Fruit fly (Drosophila melanogaster): ENCODE data around the gene CG7768.

The CG7768 gene

DNA sequence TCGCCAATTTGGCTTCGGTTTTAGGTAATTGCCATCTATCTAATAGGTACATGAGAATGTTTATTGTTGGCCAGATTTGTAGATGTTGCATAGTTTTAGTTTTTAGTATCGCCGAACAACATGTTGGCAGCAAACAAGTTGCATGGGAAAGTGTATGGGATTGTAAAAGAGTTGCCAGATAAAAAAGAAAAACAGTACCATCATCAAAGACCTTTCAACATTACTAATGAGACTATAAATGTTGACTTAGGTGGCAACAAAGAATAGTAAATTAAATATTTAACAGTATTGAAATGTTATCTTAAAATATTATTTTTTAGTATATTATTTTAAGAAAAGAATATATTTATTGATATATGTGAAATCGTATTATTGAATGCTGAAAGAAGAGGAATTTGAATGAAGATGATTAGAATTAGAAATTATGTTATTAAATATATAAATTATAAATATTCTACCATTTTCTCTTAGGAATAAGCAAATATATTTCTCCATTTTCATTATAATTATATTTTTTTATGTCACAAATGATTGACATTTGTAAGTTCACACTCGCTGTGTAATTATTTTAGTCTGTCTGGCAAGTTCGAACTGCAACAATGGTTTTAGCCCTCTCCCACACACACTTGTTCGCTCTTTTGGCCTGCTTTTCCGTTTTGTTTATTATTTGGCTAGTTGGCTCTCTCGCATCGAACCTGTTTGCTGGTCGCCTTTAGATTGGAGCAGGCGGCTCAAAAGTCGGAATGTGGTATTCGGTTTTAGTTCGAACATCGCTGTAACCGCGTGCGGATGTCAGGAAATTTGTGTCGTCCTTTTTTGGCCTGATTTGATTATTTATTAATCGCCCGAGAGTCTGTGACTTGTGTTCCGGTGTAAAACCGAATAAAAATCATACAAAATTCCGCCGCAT is 13.1 kb upstream of the CG7768 start (continued):
- 0 out of 2 replicates have a peak, but pooled peaks have one; percentile 11 for TF ChIP-seq CG14014 (GFP tag; IDR thresholded peaks at IDR 0.05)
- no peak for TF ChIP-seq exex (tag; optimal IDR thresholded peaks at IDR 0.05)
- no peak for TF ChIP-seq CG32772 (GFP tag; IDR thresholded peaks at IDR 0.05)
- no peak for TF ChIP-seq H15 (GFP tag; IDR thresholded peaks at IDR 0.05)
- no peak for TF ChIP-seq CG1602 (GFP tag; optimal IDR thresholded peaks at IDR 0.05)
- TF ChIP-seq BEAF-32 (GFP tag; optimal IDR thresholded peaks at IDR 0.05) = no peak
- peak; percentile 14 for TF ChIP-seq nom (GFP tag; optimal IDR thresholded peaks at IDR 0.05)
- TF ChIP-seq pros (GFP tag; optimal IDR thresholded peaks at IDR 0.05) = no peak
- no peak for TF ChIP-seq CkIIα-i1 (GFP tag; IDR thresholded peaks at IDR 0.05)
- TF ChIP-seq Taf1 (GFP tag; IDR thresholded peaks at IDR 0.05) = no peak
- TF ChIP-seq ac (GFP tag; optimal IDR thresholded peaks at IDR 0.05) = no peak
- peak; percentile 12 for TF ChIP-seq cad (GFP tag; optimal IDR thresholded peaks at IDR 0.05)
- no peak for TF ChIP-seq CG3726 (GFP tag; IDR thresholded peaks at IDR 0.05)
- TF ChIP-seq CG4360 (GFP tag; IDR thresholded peaks at IDR 0.05) = no peak
- TF ChIP-seq usp (GFP tag; optimal IDR thresholded peaks at IDR 0.05) = no peak
- TF ChIP-seq sug (tag; optimal IDR thresholded peaks at IDR 0.05) = no peak
- no peak for TF ChIP-seq CG34422 (GFP tag; IDR thresholded peaks at IDR 0.05)
- peak; percentile 63; the same call in 2 of the 3 replicates for TF ChIP-seq ci (GFP tag; IDR thresholded peaks at IDR 0.05)
- no peak for TF ChIP-seq CG2875 (GFP tag; optimal IDR thresholded peaks at IDR 0.05)
- TF ChIP-seq CG12155 (GFP tag; optimal IDR thresholded peaks at IDR 0.05) = no peak
- peak; percentile 55 for TF ChIP-seq CoRest (tag; optimal IDR thresholded peaks at IDR 0.05)
- peak; percentile 53 for TF ChIP-seq phol (tag; optimal IDR thresholded peaks at IDR 0.05)
- TF ChIP-seq gcm2 (GFP tag; optimal IDR thresholded peaks at IDR 0.05) = no peak
- no peak for TF ChIP-seq CG18764 (GFP tag; optimal IDR thresholded peaks at IDR 0.05)
- no peak for TF ChIP-seq CG4707 (GFP tag; optimal IDR thresholded peaks at IDR 0.05)
- no peak for TF ChIP-seq Dip2 (GFP tag; IDR thresholded peaks at IDR 0.05)
- no peak for TF ChIP-seq CG3838 (GFP tag; optimal IDR thresholded peaks at IDR 0.05)
- no peak for TF ChIP-seq ara (GFP tag; IDR thresholded peaks at IDR 0.05)
- no peak for TF ChIP-seq Antp (GFP tag; optimal IDR thresholded peaks at IDR 0.05)
- no peak for TF ChIP-seq shn (GFP tag; optimal IDR thresholded peaks at IDR 0.05)
- TF ChIP-seq Opbp (GFP tag; IDR thresholded peaks at IDR 0.05; ENCODE audit: partially characterized antibody) = no peak
- no peak for TF ChIP-seq her (GFP tag; optimal IDR thresholded peaks at IDR 0.05)
- no peak for TF ChIP-seq wor (GFP tag; IDR thresholded peaks at IDR 0.05)
- no peak for TF ChIP-seq CG2120 (GFP tag; optimal IDR thresholded peaks at IDR 0.05)
- TF ChIP-seq Hsf (GFP tag; optimal IDR thresholded peaks at IDR 0.05) = no peak
- no peak for TF ChIP-seq CG1233 (GFP tag; optimal IDR thresholded peaks at IDR 0.05)
- no peak for TF ChIP-seq CG17186 (GFP tag; optimal IDR thresholded peaks at IDR 0.05)
- TF ChIP-seq tna (GFP tag; IDR thresholded peaks at IDR 0.05; ENCODE audit: partially characterized antibody) = no peak
- TF ChIP-seq CG2889 (GFP tag; IDR thresholded peaks at IDR 0.05) = no peak
- TF ChIP-seq HLH4C (GFP tag; IDR thresholded peaks at IDR 0.05; ENCODE audit: partially characterized antibody) = no peak
- TF ChIP-seq Side (GFP tag; optimal IDR thresholded peaks at IDR 0.05) = no peak
- TF ChIP-seq grau (tag; optimal IDR thresholded peaks at IDR 0.05) = peak; percentile 44
- TF ChIP-seq Rfx (GFP tag; IDR thresholded peaks at IDR 0.05) = 0 out of 2 replicates have a peak, but pooled peaks have one; percentile 31
- TF ChIP-seq CG33557 (GFP tag; optimal IDR thresholded peaks at IDR 0.05) = no peak
- no peak for TF ChIP-seq dmrt11E (tag; optimal IDR thresholded peaks at IDR 0.05)
- TF ChIP-seq kni (GFP tag; optimal IDR thresholded peaks at IDR 0.05) = peak; percentile 38
- peak; percentile 37 for TF ChIP-seq Xbp1 (GFP tag; optimal IDR thresholded peaks at IDR 0.05)
- peak; percentile 53; the same call in 1 of the 2 replicates for TF ChIP-seq CG32532 (GFP tag; IDR thresholded peaks at IDR 0.05)
- no peak for TF ChIP-seq Hmr (GFP tag; optimal IDR thresholded peaks at IDR 0.05)
- TF ChIP-seq peb (GFP tag; IDR thresholded peaks at IDR 0.05) = no peak

Data from whole organism, embryonic.